Worm (Caenorhabditis elegans) whole organism, L4 larva: ENCODE results near the gene clc-23.

Experiments used
- Y5F2A.4 ChIP-seq: fragments of 200-800 bp; sonication (Bioruptor generic); optimal IDR thresholded peaks from 2 replicates; lab custom pipeline; 2018; ENCODE audit warnings: mild to moderate bottlenecking, missing genetic modification characterization, missing compliant biosample characterization
- ama-1 ChIP-seq: fragments of 150-350 bp; optimal IDR thresholded peaks from 2 replicates; lab custom pipeline; 2014; ENCODE audit warnings: inconsistent platforms, mixed read lengths
- ces-1 ChIP-seq: fragments of 150-350 bp; sonication (generic microtip); optimal IDR thresholded peaks from 4 replicates; lab custom pipeline; 2014; ENCODE audit warnings: missing biosample characterization, missing genetic modification reagents, missing genetic modification characterization
- dmd-9 ChIP-seq: fragments of 200-800 bp; sonication (Bioruptor generic); IDR thresholded peaks from 2 replicates; pipeline ENCODE4 v1.3.6; 2022; ENCODE audit warnings: missing genetic modification reagents, missing genetic modification characterization, missing compliant biosample characterization
- dve-1 ChIP-seq: sonication (generic microtip); optimal IDR thresholded peaks from 2 replicates; lab custom pipeline; 2017; ENCODE audit warnings: antibody characterized with exemption, mild to moderate bottlenecking, missing genetic modification characterization, missing compliant biosample characterization; ENCODE audit not compliant: insufficient read depth
- lsy-2 ChIP-seq, 2 experiments: fragments of 150-350 bp in 1 of 2; sonication (generic microtip) in 1 of 2; optimal IDR thresholded peaks; 2 replicates each; lab custom pipeline; 2014 to 2017; ENCODE audit warnings: missing biosample characterization in 2 of 2, missing genetic modification characterization in 2 of 2
- mdl-1 ChIP-seq, 2 experiments: fragments of 150-350 bp in 1 of 2; sonication (generic microtip) in 1 of 2; optimal IDR thresholded peaks; 2 replicates each; lab custom pipeline; 2014 to 2017; ENCODE audit warnings: missing biosample characterization in 2 of 2, missing genetic modification characterization in 2 of 2
- nhr-237 ChIP-seq: sonication (generic microtip); optimal IDR thresholded peaks from 2 replicates; lab custom pipeline; 2017; ENCODE audit warnings: missing biosample characterization, missing genetic modification characterization
- nhr-28 ChIP-seq: fragments of 150-350 bp; optimal IDR thresholded peaks from 2 replicates; lab custom pipeline; 2014; ENCODE audit warnings: missing biosample characterization, missing genetic modification characterization
- pha-4 ChIP-seq, 2 experiments: fragments of 150-350 bp in 1 of 2; fragments of 200-800 bp in 1 of 2; sonication (Bioruptor generic) in 1 of 2; IDR thresholded peaks in 1 of 2; optimal IDR thresholded peaks in 1 of 2; 2 replicates each; pipeline versions ENCODE4 v1.3.6 to Lab custom; 2014 to 2022; ENCODE audit warnings: missing genetic modification characterization in 2 of 2, missing genetic modification reagents in 2 of 2, missing biosample characterization in 1 of 2, missing compliant biosample characterization in 1 of 2
- skn-1 ChIP-seq: fragments of 150-350 bp; optimal IDR thresholded peaks from 2 replicates; lab custom pipeline; 2014; ENCODE audit warnings: missing biosample characterization, missing genetic modification characterization
- snpc-4 ChIP-seq: fragments of 150-350 bp; optimal IDR thresholded peaks from 2 replicates; lab custom pipeline; 2014; ENCODE audit warnings: missing biosample characterization, missing genetic modification characterization
- tag-97 ChIP-seq: fragments of 200-800 bp; sonication (Bioruptor generic); IDR thresholded peaks from 2 replicates; pipeline ENCODE4 v1.3.6; 2022; ENCODE audit warnings: missing genetic modification characterization, missing compliant biosample characterization
- ztf-11 ChIP-seq: fragments of 150-350 bp; optimal IDR thresholded peaks from 2 replicates; lab custom pipeline; 2014; ENCODE audit warnings: missing biosample characterization, missing genetic modification characterization

- TF ChIP-seq ces-1 (GFP tag; lab: Kevin White, UChicago) (no peak), Y5F2A.4 (GFP tag; lab: Kevin White, UChicago) (no peak), snpc-4 (tag; lab: Kevin White, UChicago) (no peak), nhr-28 (tag; lab: Kevin White, UChicago) (no peak), skn-1 (no peak), pha-4 (GFP tag; IDR thresholded peaks at IDR 0.05; lab: Robert Waterston, UW) (no peak), pha-4 (tag; optimal IDR thresholded peaks at IDR 0.05; lab: Kevin White, UChicago) (no peak), mdl-1 (tag; optimal IDR thresholded peaks at IDR 0.05; lab: Kevin White, UChicago) (no peak), dve-1 (tag; lab: Kevin White, UChicago) (no peak), ztf-11 (no peak), lsy-2 (tag; optimal IDR thresholded peaks at IDR 0.05; lab: Kevin White, UChicago) (no peak), nhr-237 (tag; lab: Kevin White, UChicago) (no peak), tag-97 (GFP tag; lab: Robert Waterston, UW) (no peak), dmd-9 (GFP tag; lab: Robert Waterston, UW) (no peak), ama-1 (lab: Kevin White, UChicago) (no peak)
These were observed 19.3 kb downstream of the clc-23 start for ce11 chrIII:1040059-1040458.
